Fruit fly (Drosophila melanogaster): ENCODE data around the gene D19B.

The D19B gene

DNA sequence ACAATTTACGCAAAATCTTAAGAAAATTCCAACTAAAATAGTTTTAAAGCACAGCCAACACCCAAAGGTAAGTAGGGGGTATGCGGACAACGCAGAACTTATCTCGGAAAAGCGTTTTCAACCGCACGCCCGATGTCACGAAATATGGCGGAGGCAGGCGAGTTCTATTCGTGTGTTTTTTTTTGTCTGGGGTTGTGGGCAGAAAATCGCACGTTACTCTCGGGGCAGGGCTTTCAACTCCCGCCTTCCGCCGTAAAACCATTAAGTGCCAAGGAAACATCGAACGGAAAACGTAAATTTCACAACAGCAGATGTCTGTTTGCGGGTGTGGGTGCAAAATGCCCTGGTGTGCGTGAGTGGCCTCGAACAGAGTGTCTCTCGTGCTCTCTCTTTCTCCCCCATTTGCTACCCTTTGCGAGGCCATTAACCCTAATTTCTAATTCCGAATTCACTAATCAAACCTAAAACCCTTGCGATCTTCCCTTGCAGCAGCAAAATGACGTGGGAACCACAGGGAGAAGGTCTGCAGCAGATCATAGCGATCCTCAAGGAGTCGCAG lies 8.9 kb upstream of the D19B start:
- TF ChIP-seq rgr (GFP tag; optimal IDR thresholded peaks at IDR 0.05), result no peak
- TF ChIP-seq OdsH (GFP tag; optimal IDR thresholded peaks at IDR 0.05), result no peak
- no peak for TF ChIP-seq Hr83 (GFP tag; optimal IDR thresholded peaks at IDR 0.05; ENCODE audit: poor library complexity, severe bottlenecking)
- TF ChIP-seq Myc (optimal IDR thresholded peaks at IDR 0.05), result no peak
- TF ChIP-seq woc (GFP tag; optimal IDR thresholded peaks at IDR 0.05), result no peak
- no peak for TF ChIP-seq CG32264 (GFP tag; optimal IDR thresholded peaks at IDR 0.05)
- TF ChIP-seq jim (GFP tag; optimal IDR thresholded peaks at IDR 0.05), result no peak
- no peak for TF ChIP-seq Dfd (GFP tag; optimal IDR thresholded peaks at IDR 0.05)

DNA sequence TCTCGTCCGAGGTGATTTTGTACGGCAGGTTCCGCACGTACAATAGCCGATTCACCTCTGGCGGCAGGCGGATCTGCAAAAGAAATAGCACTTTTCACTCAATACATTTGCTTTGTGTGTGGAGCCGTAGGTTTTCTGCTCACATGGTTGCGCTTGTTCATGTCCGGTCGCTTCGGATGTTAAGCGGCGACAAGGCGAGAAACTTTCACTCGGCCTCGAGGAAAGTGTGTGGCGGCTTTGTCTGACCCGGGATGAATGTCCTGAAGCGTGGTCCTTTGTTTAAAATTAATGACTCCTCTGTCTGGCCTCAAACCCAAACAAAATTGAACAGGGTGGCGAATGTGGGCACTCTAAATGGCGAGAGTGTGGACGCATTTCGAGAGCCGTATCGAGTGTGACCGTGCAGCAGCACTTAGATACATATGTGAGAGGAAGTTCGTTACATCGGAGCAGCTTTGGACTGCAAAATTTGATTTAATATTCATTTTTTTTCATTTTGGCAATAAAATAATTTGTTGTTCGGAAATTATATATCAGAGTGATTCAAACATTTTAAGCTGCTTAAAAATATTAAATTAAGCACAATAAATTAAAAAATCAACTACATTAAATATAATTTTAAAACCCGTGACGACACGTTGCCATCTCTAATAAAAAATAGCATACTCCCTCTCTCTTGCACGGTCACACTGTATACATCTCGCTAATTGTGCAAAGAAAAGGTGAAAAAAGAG lies 8.3 kb upstream of the D19B start, which contains the start of the genes Sf3b6 and Tnpo:
TSS of gene Sf3b6 (minus strand) at position 358 of the 734 bp plus-strand sequence.
TSS of gene Tnpo (plus strand) at position 659 of the 734 bp plus-strand sequence.
- TF ChIP-seq Abd-B (GFP tag; optimal IDR thresholded peaks at IDR 0.05), result no peak
- TF ChIP-seq foxo (GFP tag; optimal IDR thresholded peaks at IDR 0.05), result peak in 1 of 2 experiments; percentile 88
- no peak for TF ChIP-seq CG32264 (GFP tag; optimal IDR thresholded peaks at IDR 0.05)
- peak; percentile 12 for TF ChIP-seq Myc (optimal IDR thresholded peaks at IDR 0.05)
- no peak for TF ChIP-seq pan (optimal IDR thresholded peaks at IDR 0.05)
- TF ChIP-seq sage (GFP tag; optimal IDR thresholded peaks at IDR 0.05), result no peak
- peak; percentile 86 for TF ChIP-seq rgr (GFP tag; optimal IDR thresholded peaks at IDR 0.05)
- no peak for TF ChIP-seq br (GFP tag; optimal IDR thresholded peaks at IDR 0.05)
- TF ChIP-seq lola (GFP tag; optimal IDR thresholded peaks at IDR 0.05), result no peak
- TF ChIP-seq Mio (GFP tag; optimal IDR thresholded peaks at IDR 0.05), result no peak
- TF ChIP-seq Sp1 (GFP tag; optimal IDR thresholded peaks at IDR 0.05), result peak; percentile 83
- peak; percentile 80 for TF ChIP-seq ey (GFP tag; optimal IDR thresholded peaks at IDR 0.05)
- TF ChIP-seq Jra (GFP tag; optimal IDR thresholded peaks at IDR 0.05), result peak; percentile 54
- no peak for TF ChIP-seq Rel (GFP tag; optimal IDR thresholded peaks at IDR 0.05)
- TF ChIP-seq Rel (tag; optimal IDR thresholded peaks at IDR 0.05), result peak; percentile 26
- TF ChIP-seq psq (GFP tag; optimal IDR thresholded peaks at IDR 0.05), result peak; percentile 83
- TF ChIP-seq Dif (GFP tag; optimal IDR thresholded peaks at IDR 0.05; ENCODE audit: partially characterized antibody), result no peak
- TF ChIP-seq sv (GFP tag; optimal IDR thresholded peaks at IDR 0.05), result peak; percentile 78
- no peak for TF ChIP-seq Dfd (GFP tag; optimal IDR thresholded peaks at IDR 0.05)
- TF ChIP-seq Hnf4 (GFP tag; optimal IDR thresholded peaks at IDR 0.05), result peak; percentile 73
- peak; percentile 82 for TF ChIP-seq CG9705 (GFP tag; optimal IDR thresholded peaks at IDR 0.05)
- peak; percentile 34 for TF ChIP-seq Hr83 (GFP tag; optimal IDR thresholded peaks at IDR 0.05; ENCODE audit: poor library complexity, severe bottlenecking)
- TF ChIP-seq GATAd (GFP tag; optimal IDR thresholded peaks at IDR 0.05), result no peak
- TF ChIP-seq Vsx2 (GFP tag; optimal IDR thresholded peaks at IDR 0.05; ENCODE audit: partially characterized antibody), result no peak
- TF ChIP-seq tai (GFP tag; optimal IDR thresholded peaks at IDR 0.05), result no peak
- no peak for TF ChIP-seq brk (GFP tag; optimal IDR thresholded peaks at IDR 0.05)
- no peak for TF ChIP-seq Hr78 (GFP tag; optimal IDR thresholded peaks at IDR 0.05)
- no peak for TF ChIP-seq dl (GFP tag; optimal IDR thresholded peaks at IDR 0.05; ENCODE audit: insufficient read depth in 1 of 2, partially characterized antibody in 2 of 2)
- no peak for TF ChIP-seq fru (GFP tag; optimal IDR thresholded peaks at IDR 0.05)
- TF ChIP-seq h (GFP tag; optimal IDR thresholded peaks at IDR 0.05), result peak; percentile 87
- peak; percentile 84 for TF ChIP-seq dmrt93B (GFP tag; optimal IDR thresholded peaks at IDR 0.05)
- no peak for TF ChIP-seq N (GFP tag; optimal IDR thresholded peaks at IDR 0.05)
- TF ChIP-seq HLH106 (tag; optimal IDR thresholded peaks at IDR 0.05), result peak; percentile 91
- TF ChIP-seq dsf (GFP tag; optimal IDR thresholded peaks at IDR 0.05; ENCODE audit: borderline replicate concordance), result peak; percentile 55
- TF ChIP-seq OdsH (GFP tag; optimal IDR thresholded peaks at IDR 0.05), result peak; percentile 80
- TF ChIP-seq jim (GFP tag; optimal IDR thresholded peaks at IDR 0.05), result no peak
- TF ChIP-seq woc (GFP tag; optimal IDR thresholded peaks at IDR 0.05), result peak; percentile 88
- no peak for TF ChIP-seq CrebA (GFP tag; optimal IDR thresholded peaks at IDR 0.05; ENCODE audit: borderline replicate concordance)
- no peak for TF ChIP-seq usp (GFP tag; optimal IDR thresholded peaks at IDR 0.05)
